Worm (Caenorhabditis elegans) whole organism, L4/young adult: ENCODE results near the gene F41G4.8.

Experiments used
- W03F9.2 ChIP-seq: fragments of 150-350 bp; optimal IDR thresholded peaks from 2 replicates; lab custom pipeline; 2014; ENCODE audit warnings: missing biosample characterization, missing genetic modification characterization
- dao-5 ChIP-seq: sonication (generic microtip); optimal IDR thresholded peaks from 2 replicates; lab custom pipeline; 2016; ENCODE audit warnings: missing genotype, missing genetic modification characterization, moderate library complexity, missing compliant biosample characterization
- him-1 ChIP-seq: sonication (generic microtip); optimal IDR thresholded peaks from 2 replicates; lab custom pipeline; 2016; ENCODE audit warnings: missing genotype, missing genetic modification reagents, missing genetic modification characterization, missing compliant biosample characterization

DNA sequence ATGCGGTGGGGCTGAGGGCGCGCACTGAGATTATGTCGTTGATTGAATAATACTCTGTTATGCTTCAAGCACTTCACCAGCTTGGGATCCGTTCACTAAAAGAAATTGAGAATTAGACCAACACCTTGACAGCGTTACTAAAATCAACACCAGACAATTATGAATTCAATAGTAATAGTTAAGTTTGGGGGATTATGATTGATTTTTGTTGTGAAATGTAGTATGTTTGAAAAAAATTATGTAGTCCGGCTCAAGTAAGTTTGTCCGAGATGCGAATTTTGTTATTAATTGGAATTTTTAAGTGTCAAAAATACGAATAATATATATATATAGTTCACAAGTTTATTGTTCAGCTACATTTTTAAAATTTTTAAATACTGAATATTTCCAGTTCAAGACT is 19.5 kb downstream of the F41G4.8 start, which contains the start of gene sto-5:
- TF ChIP-seq him-1 (tag; lab: Kevin White, UChicago) (no peak), W03F9.2 (tag; lab: Kevin White, UChicago) (no peak), dao-5 (tag; lab: Kevin White, UChicago) (no peak)
